Worm (Caenorhabditis elegans) whole organism, L2 larva: Measurements from ENCODE around the gene K02E2.11.

Source experiments
- alr-1 ChIP-seq: fragments of 150-350 bp; optimal IDR thresholded peaks from 2 replicates; lab custom pipeline; 2014; ENCODE audit warnings: missing biosample characterization, missing genetic modification characterization
- aly-2 ChIP-seq: fragments of 150-350 bp; optimal IDR thresholded peaks from 2 replicates; lab custom pipeline; 2014; ENCODE audit warnings: missing biosample characterization, missing genetic modification characterization
- ama-1 ChIP-seq: fragments of 150-350 bp; optimal IDR thresholded peaks from 2 replicates; lab custom pipeline; 2018; ENCODE audit warnings: inconsistent platforms
- blmp-1 ChIP-seq: sonication (generic microtip); optimal IDR thresholded peaks from 2 replicates; lab custom pipeline; 2017; ENCODE audit warnings: missing genetic modification characterization, mild to moderate bottlenecking, missing compliant biosample characterization, antibody characterized with exemption, moderate library complexity; ENCODE audit not compliant: insufficient read depth
- egl-27 ChIP-seq: sonication (generic microtip); optimal IDR thresholded peaks from 3 replicates; lab custom pipeline; 2017; ENCODE audit warnings: missing biosample characterization, missing genetic modification reagents, missing genetic modification characterization
- elt-3 ChIP-seq: sonication (generic microtip); optimal IDR thresholded peaks from 2 replicates; lab custom pipeline; 2017; ENCODE audit warnings: missing biosample characterization, missing genetic modification characterization
- mdl-1 ChIP-seq, 2 experiments: fragments of 150-350 bp in 1 of 2; sonication (generic microtip) in 1 of 2; optimal IDR thresholded peaks; 2 replicates each; lab custom pipeline; 2017; ENCODE audit warnings: missing biosample characterization in 2 of 2, missing genetic modification characterization in 2 of 2
- nhr-237 ChIP-seq: fragments of 150-350 bp; optimal IDR thresholded peaks from 2 replicates; lab custom pipeline; 2014; ENCODE audit warnings: missing biosample characterization, missing genetic modification characterization
- sma-9 ChIP-seq, 2 experiments: fragments of 150-350 bp in 1 of 2; sonication (generic microtip) in 1 of 2; optimal IDR thresholded peaks; 2 replicates each; lab custom pipeline; 2014 to 2016; ENCODE audit warnings: missing genetic modification characterization in 2 of 2, mild to moderate bottlenecking in 1 of 2, missing biosample characterization in 1 of 2, missing compliant biosample characterization in 1 of 2, missing genetic modification reagents in 1 of 2, moderate library complexity in 1 of 2
- snpc-4 ChIP-seq: fragments of 150-350 bp; optimal IDR thresholded peaks from 2 replicates; lab custom pipeline; 2014; ENCODE audit warnings: missing biosample characterization, missing genetic modification characterization
- unc-62 ChIP-seq: fragments of 150-350 bp; optimal IDR thresholded peaks from 2 replicates; lab custom pipeline; 2014; ENCODE audit warnings: missing biosample characterization, missing genetic modification reagents, missing genetic modification characterization
- zag-1 ChIP-seq: fragments of 150-350 bp; optimal IDR thresholded peaks from 2 replicates; lab custom pipeline; 2014; ENCODE audit warnings: missing biosample characterization, missing genetic modification characterization
- ztf-11 ChIP-seq: sonication (generic microtip); optimal IDR thresholded peaks from 2 replicates; lab custom pipeline; 2017; ENCODE audit warnings: missing biosample characterization, missing genetic modification characterization

- TF ChIP-seq elt-3 (tag; lab: Kevin White, UChicago): no peak
- TF ChIP-seq aly-2 (tag; lab: Kevin White, UChicago): no peak
- no peak for TF ChIP-seq alr-1 (tag; lab: Kevin White, UChicago)
- TF ChIP-seq sma-9 (GFP tag; optimal IDR thresholded peaks at IDR 0.05; lab: Kevin White, UChicago): no peak
- no peak for TF ChIP-seq sma-9 (tag; optimal IDR thresholded peaks at IDR 0.05; lab: Kevin White, UChicago)
- TF ChIP-seq ama-1: no peak
- no peak for TF ChIP-seq snpc-4 (tag; lab: Kevin White, UChicago)
- no peak for TF ChIP-seq ztf-11
- TF ChIP-seq nhr-237: no peak
- TF ChIP-seq mdl-1 (tag; optimal IDR thresholded peaks at IDR 0.05; lab: Kevin White, UChicago): no peak
- TF ChIP-seq blmp-1 (tag; lab: Kevin White, UChicago): no peak
- no peak for TF ChIP-seq unc-62
- TF ChIP-seq zag-1 (tag; lab: Kevin White, UChicago): no peak
- TF ChIP-seq egl-27 (tag; lab: Kevin White, UChicago): no peak
These were observed 33.2 kb downstream of the K02E2.11 start for ce11 chrV:20416335-20416734.
